Worm (Caenorhabditis elegans): Measurements from ENCODE around the gene sra-4.

sra-4 gene

ce11 chrII:9550718-9551117 is 8.0 kb upstream of the sra-4 start, which contains the start of gene sra-6:
Gene sra-6, minus strand, starts transcription at chrII:9550818.
- TF ChIP-seq Y67H2A.10 (GFP tag; conservative IDR thresholded peaks at IDR 0.05): no peak

- TF ChIP-seq ztf-6 (GFP tag; IDR thresholded peaks at IDR 0.05) (no peak), F10E7.11 (tag; optimal IDR thresholded peaks at IDR 0.05) (no peak), F39B2.1 (GFP tag; IDR thresholded peaks at IDR 0.05) (no peak), efl-1 (GFP tag; optimal IDR thresholded peaks at IDR 0.05) (no peak), F37B4.10 (GFP tag; IDR thresholded peaks at IDR 0.05) (no peak), madf-8 (GFP tag; conservative IDR thresholded peaks at IDR 0.05) (no peak), tlf-1 (GFP tag; optimal IDR thresholded peaks at IDR 0.05) (no peak), Y79H2A.3 (GFP tag; conservative IDR thresholded peaks at IDR 0.05) (no peak), nfya-1 (tag; optimal IDR thresholded peaks at IDR 0.05; ENCODE audit: borderline replicate concordance, insufficient read depth) (no peak), F23B12.7 (tag; optimal IDR thresholded peaks at IDR 0.05; ENCODE audit: insufficient read depth) (no peak), nhr-27 (tag; optimal IDR thresholded peaks at IDR 0.05) (no peak), lag-1 (GFP tag; IDR thresholded peaks at IDR 0.05) (no peak), ztf-26 (tag; optimal IDR thresholded peaks at IDR 0.05) (no peak), K12H6.12 (tag; optimal IDR thresholded peaks at IDR 0.05) (no peak), him-1 (tag; optimal IDR thresholded peaks at IDR 0.05) (no peak)
Measured at ce11 chrII:9544386-9544785, 1.7 kb upstream of the sra-4 start, which contains the start of gene sra-7. Gene sra-7, plus strand, starts transcription at chrII:9544686.

- TF ChIP-seq madf-10 (tag; optimal IDR thresholded peaks at IDR 0.05) (no peak), rcor-1 (GFP tag; IDR thresholded peaks at IDR 0.05) (no peak), Y79H2A.3 (GFP tag; conservative IDR thresholded peaks at IDR 0.05) (no peak), lag-1 (GFP tag; IDR thresholded peaks at IDR 0.05) (no peak), let-607 (tag; optimal IDR thresholded peaks at IDR 0.05) (no peak)
Measured at ce11 chrII:9540723-9541122, 2.0 kb downstream of the sra-4 start, which contains the start of gene sra-3. Gene sra-3, minus strand, starts transcription at chrII:9540823.

ce11 chrII:9537429-9537828 is 5.3 kb downstream of the sra-4 start, which contains the start of gene sra-8:
Gene sra-8, plus strand, starts transcription at chrII:9537729.
- TF ChIP-seq ets-4 (GFP tag; optimal IDR thresholded peaks at IDR 0.05) (no peak), zim-3 (tag; optimal IDR thresholded peaks at IDR 0.05) (no peak), F33H1.4 (GFP tag; IDR thresholded peaks at IDR 0.05) (no peak), ztf-26 (tag; optimal IDR thresholded peaks at IDR 0.05) (no peak), C06A6.2 (GFP tag; conservative IDR thresholded peaks at IDR 0.05) (no peak), mes-4 (tag; optimal IDR thresholded peaks at IDR 0.05) (no peak), lin-35 (GFP tag; optimal IDR thresholded peaks at IDR 0.05) (no peak), let-526 (GFP tag; IDR thresholded peaks at IDR 0.05) (no peak), tbp1 (GFP tag; optimal IDR thresholded peaks at IDR 0.05) (no peak), sptf-2 (GFP tag; optimal IDR thresholded peaks at IDR 0.05) (no peak), akir-1 (GFP tag; optimal IDR thresholded peaks at IDR 0.05) (no peak), hlh-26 (GFP tag; conservative IDR thresholded peaks at IDR 0.05) (no peak), lin-26 (GFP tag; IDR thresholded peaks at IDR 0.05) (no peak), die-1 (tag; optimal IDR thresholded peaks at IDR 0.05) (no peak), madf-3 (GFP tag; IDR thresholded peaks at IDR 0.05) (no peak)

ce11 chrII:9532011-9532410 is 10.7 kb downstream of the sra-4 start, which contains the start of gene sra-9:
Gene sra-9, plus strand, starts transcription at chrII:9532311.
- TF ChIP-seq hmg-20 (GFP tag; IDR thresholded peaks at IDR 0.05) (no peak), T07F8.4 (tag; optimal IDR thresholded peaks at IDR 0.05) (no peak), Y56A3A.18 (GFP tag; IDR thresholded peaks at IDR 0.05) (no peak), B0035.1 (tag; optimal IDR thresholded peaks at IDR 0.05) (no peak)
